Worm (Caenorhabditis elegans): ENCODE measurements around the gene ash-2.

ce11 chrII:12008772-12009171 lies 29.1 kb downstream of the ash-2 start, which contains the start of gene glb-29:
- TF ChIP-seq ZK546.5 (tag; optimal IDR thresholded peaks at IDR 0.05) (no peak), nhr-6 (tag; optimal IDR thresholded peaks at IDR 0.05) (no peak), nhr-12 (tag; optimal IDR thresholded peaks at IDR 0.05) (no peak), nhr-11 (tag; optimal IDR thresholded peaks at IDR 0.05) (no peak), elt-1 (tag; optimal IDR thresholded peaks at IDR 0.05) (no peak), fos-1 (tag; optimal IDR thresholded peaks at IDR 0.05) (no peak), nhr-25 (tag; optimal IDR thresholded peaks at IDR 0.05) (no peak), ceh-82 (tag; optimal IDR thresholded peaks at IDR 0.05) (no peak), sma-3 (GFP tag; optimal IDR thresholded peaks at IDR 0.05) (no peak)

Measured in whole organism, L2 larva.